Worm (Caenorhabditis elegans) whole organism, late embryonic: ENCODE results near the gene F46C5.1.

Experiments
- F13H6.1 ChIP-seq: sonication (generic microtip); optimal IDR thresholded peaks from 2 replicates; lab custom pipeline; 2016; ENCODE audit warnings: missing genetic modification characterization, missing compliant biosample characterization
- ceh-14 ChIP-seq: sonication (generic microtip); optimal IDR thresholded peaks from 2 replicates; lab custom pipeline; 2016; ENCODE audit warnings: missing genotype, missing genetic modification characterization, missing compliant biosample characterization
- dmd-4 ChIP-seq: sonication (generic microtip); optimal IDR thresholded peaks from 2 replicates; lab custom pipeline; 2016; ENCODE audit warnings: borderline replicate concordance, missing genetic modification characterization, missing compliant biosample characterization
- elt-2 ChIP-seq: sonication (generic microtip); optimal IDR thresholded peaks from 2 replicates; lab custom pipeline; 2016; ENCODE audit warnings: missing genetic modification reagents, missing genetic modification characterization, missing compliant biosample characterization
- hlh-8 ChIP-seq: sonication (generic microtip); optimal IDR thresholded peaks from 2 replicates; lab custom pipeline; 2016; ENCODE audit warnings: missing genotype, missing genetic modification characterization, missing compliant biosample characterization
- pqm-1 ChIP-seq: sonication (generic microtip); optimal IDR thresholded peaks from 2 replicates; lab custom pipeline; 2016; ENCODE audit warnings: missing genetic modification characterization, missing compliant biosample characterization

ce11 chrII:8811825-8812224, 9.2 kb downstream of the F46C5.1 start:
- no peak for TF ChIP-seq pqm-1 (tag; lab: Kevin White, UChicago)
- no peak for TF ChIP-seq hlh-8 (tag; lab: Kevin White, UChicago)
- no peak for TF ChIP-seq dmd-4 (tag; lab: Kevin White, UChicago)
- no peak for TF ChIP-seq elt-2 (tag; lab: Kevin White, UChicago)
- TF ChIP-seq ceh-14 (tag; lab: Kevin White, UChicago), result no peak
- no peak for TF ChIP-seq F13H6.1
